Worm (Caenorhabditis elegans): Measurements from ENCODE around the gene K06H6.1.

- TF ChIP-seq dao-5 (tag; optimal IDR thresholded peaks at IDR 0.05) = no peak
- TF ChIP-seq him-1 (tag; optimal IDR thresholded peaks at IDR 0.05) = no peak
Measured at ce11 chrV:610217-610616, 22.3 kb downstream of the K06H6.1 start, which contains the start of gene nhr-90.
